Worm (Caenorhabditis elegans): ENCODE results near the gene fbxa-160.

fbxa-160 gene

ce11 chrII:1597101-1598088 is 27.1 kb downstream of the fbxa-160 start, which contains the start of gene bath-46:
bath-46 (plus strand) TSS chrII:1597906.
- no peak for TF ChIP-seq sem-2 (GFP tag; optimal IDR thresholded peaks at IDR 0.05)
- TF ChIP-seq sptf-1 (tag; optimal IDR thresholded peaks at IDR 0.05): no peak
- TF ChIP-seq ces-1 (GFP tag; optimal IDR thresholded peaks at IDR 0.05): no peak
- TF ChIP-seq ztf-11 (tag; optimal IDR thresholded peaks at IDR 0.05): no peak
- no peak for TF ChIP-seq mab-5 (tag; optimal IDR thresholded peaks at IDR 0.05)
- no peak for TF ChIP-seq nhr-237 (tag; optimal IDR thresholded peaks at IDR 0.05)
- no peak for TF ChIP-seq hlh-1 (tag; optimal IDR thresholded peaks at IDR 0.05)

DNA sequence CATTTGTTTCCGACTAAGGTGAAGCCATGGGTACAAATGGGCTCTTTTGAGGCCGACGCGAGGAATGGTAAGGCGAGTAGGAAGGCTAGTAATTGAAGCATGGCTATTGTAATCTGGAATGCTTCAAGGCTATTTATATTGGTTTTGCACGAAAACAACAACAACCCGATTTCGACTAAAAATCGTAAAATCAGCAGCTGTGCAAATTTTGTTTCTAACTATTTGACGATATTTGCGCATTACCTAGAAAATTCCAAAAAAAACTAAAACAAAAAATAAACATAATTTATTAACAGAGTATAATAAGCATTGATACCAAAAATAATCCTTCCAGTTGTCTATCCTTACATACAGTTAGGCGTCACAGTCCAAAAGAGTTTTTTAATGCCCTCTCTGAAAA is 29.3 kb downstream of the fbxa-160 start, which contains the start of gene clec-20:
clec-20 (minus strand) TSS at position 101 of the 400 bp plus-strand sequence.
- TF ChIP-seq hlh-1 (tag; optimal IDR thresholded peaks at IDR 0.05): no peak
- no peak for TF ChIP-seq lin-32 (GFP tag; optimal IDR thresholded peaks at IDR 0.05)
- no peak for TF ChIP-seq unc-120 (tag; optimal IDR thresholded peaks at IDR 0.05; ENCODE audit: poor library complexity, severe bottlenecking)
- no peak for TF ChIP-seq tbx-8 (GFP tag; optimal IDR thresholded peaks at IDR 0.05)

DNA sequence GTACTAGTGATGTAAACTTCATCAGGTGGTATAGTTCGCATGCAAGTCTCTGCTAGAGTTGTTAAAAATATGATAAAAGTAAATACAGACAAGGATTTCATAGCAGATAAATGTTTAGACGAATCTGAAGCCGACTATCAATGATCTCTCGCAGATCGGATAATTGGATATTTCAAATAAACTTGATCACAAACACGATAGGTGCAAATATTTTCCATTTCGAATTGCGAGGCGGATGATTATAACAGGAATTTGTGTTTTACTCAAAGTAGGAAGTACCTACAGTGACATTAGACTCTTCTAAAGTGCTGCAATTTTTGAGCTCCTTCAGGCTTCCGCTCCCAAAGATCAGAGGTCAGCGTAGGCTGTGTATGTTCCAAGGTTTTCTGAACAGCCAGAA is 34.6 kb downstream of the fbxa-160 start, which contains the start of gene T07H3.7:
T07H3.7 (minus strand) TSS at position 101 of the 400 bp plus-strand sequence.
- TF ChIP-seq mab-5 (tag; optimal IDR thresholded peaks at IDR 0.05) (no peak), unc-120 (tag; optimal IDR thresholded peaks at IDR 0.05; ENCODE audit: poor library complexity, severe bottlenecking) (no peak), lin-13 (tag; optimal IDR thresholded peaks at IDR 0.05) (no peak), flh-1 (GFP tag; optimal IDR thresholded peaks at IDR 0.05) (no peak), ceh-39 (tag; optimal IDR thresholded peaks at IDR 0.05) (no peak), ztf-11 (tag; optimal IDR thresholded peaks at IDR 0.05) (no peak), unc-39 (tag; optimal IDR thresholded peaks at IDR 0.05) (no peak), bed-3 (GFP tag; optimal IDR thresholded peaks at IDR 0.05) (no peak), blmp-1 (tag; optimal IDR thresholded peaks at IDR 0.05) (no peak), pha-4 (tag; optimal IDR thresholded peaks at IDR 0.05) (no peak), nhr-237 (tag; optimal IDR thresholded peaks at IDR 0.05) (no peak), nhr-12 (tag; optimal IDR thresholded peaks at IDR 0.05) (no peak), lin-32 (GFP tag; optimal IDR thresholded peaks at IDR 0.05) (no peak), ces-1 (GFP tag; optimal IDR thresholded peaks at IDR 0.05) (no peak)

DNA sequence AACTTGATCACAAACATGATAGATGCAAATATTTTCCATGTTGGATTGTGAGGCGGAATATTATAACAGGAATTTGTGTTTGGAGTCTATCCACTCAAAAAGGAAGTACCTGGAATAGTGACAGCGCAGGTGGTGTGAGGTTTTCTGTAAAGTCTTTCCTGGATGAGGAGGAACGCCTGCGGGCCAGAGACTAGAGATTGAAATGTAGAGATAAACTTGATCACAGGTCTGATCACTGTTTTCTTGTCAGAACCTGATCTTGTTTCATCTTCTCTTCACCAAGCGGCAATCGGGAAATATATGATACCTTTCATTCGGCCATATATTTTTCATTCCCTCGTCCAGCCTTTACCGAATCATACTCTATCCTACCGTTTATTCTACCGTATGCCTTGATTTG is 38.2 kb downstream of the fbxa-160 start, which contains the start of gene T07H3.8:
T07H3.8 (plus strand) TSS at position 301 of the 400 bp plus-strand sequence.
- TF ChIP-seq nhr-2 (tag; optimal IDR thresholded peaks at IDR 0.05) (no peak), drap-1 (GFP tag; optimal IDR thresholded peaks at IDR 0.05) (no peak), M03D4.4 (tag; optimal IDR thresholded peaks at IDR 0.05) (no peak), lin-13 (tag; optimal IDR thresholded peaks at IDR 0.05) (no peak), elt-3 (tag; optimal IDR thresholded peaks at IDR 0.05) (no peak), snpc-4 (tag; optimal IDR thresholded peaks at IDR 0.05) (no peak), hlh-1 (tag; optimal IDR thresholded peaks at IDR 0.05) (no peak), ceh-43 (GFP tag; optimal IDR thresholded peaks at IDR 0.05) (no peak), sem-2 (GFP tag; optimal IDR thresholded peaks at IDR 0.05) (no peak), bed-3 (GFP tag; optimal IDR thresholded peaks at IDR 0.05) (no peak), flh-1 (GFP tag; optimal IDR thresholded peaks at IDR 0.05) (no peak), nhr-237 (tag; optimal IDR thresholded peaks at IDR 0.05) (no peak), unc-39 (tag; optimal IDR thresholded peaks at IDR 0.05) (no peak), mab-5 (tag; optimal IDR thresholded peaks at IDR 0.05) (no peak), ceh-83 (GFP tag; optimal IDR thresholded peaks at IDR 0.05) (no peak), unc-120 (tag; optimal IDR thresholded peaks at IDR 0.05; ENCODE audit: poor library complexity, severe bottlenecking) (no peak), elt-1 (tag; optimal IDR thresholded peaks at IDR 0.05; ENCODE audit: borderline replicate concordance, insufficient read depth) (no peak), tbx-8 (GFP tag; optimal IDR thresholded peaks at IDR 0.05) (no peak)

ce11 chrII:1584140-1584539 is 40.3 kb downstream of the fbxa-160 start, which contains the start of gene clec-21:
clec-21 (minus strand) TSS chrII:1584240.
- no peak for TF ChIP-seq flh-1 (GFP tag; optimal IDR thresholded peaks at IDR 0.05)
- no peak for TF ChIP-seq ceh-39 (tag; optimal IDR thresholded peaks at IDR 0.05)
- TF ChIP-seq sem-2 (GFP tag; optimal IDR thresholded peaks at IDR 0.05): no peak
- no peak for TF ChIP-seq mep-1 (tag; optimal IDR thresholded peaks at IDR 0.05)
- no peak for TF ChIP-seq mls-2 (tag; optimal IDR thresholded peaks at IDR 0.05)
- no peak for TF ChIP-seq hlh-1 (tag; optimal IDR thresholded peaks at IDR 0.05)
- TF ChIP-seq ceh-83 (GFP tag; optimal IDR thresholded peaks at IDR 0.05): no peak
- TF ChIP-seq drap-1 (GFP tag; optimal IDR thresholded peaks at IDR 0.05): no peak
- no peak for TF ChIP-seq blmp-1 (tag; optimal IDR thresholded peaks at IDR 0.05)
- TF ChIP-seq tbx-8 (GFP tag; optimal IDR thresholded peaks at IDR 0.05): no peak
- TF ChIP-seq nhr-237 (tag; optimal IDR thresholded peaks at IDR 0.05): no peak

All from whole organism, mixed stage, embryonic.